Fruit fly (Drosophila melanogaster): ENCODE results near the gene Pep.

Gene Pep

dm6 chr3L:17625574-17626128, 19.2 kb downstream of the Pep start:
- no peak for TF ChIP-seq CG17801 (GFP tag; optimal IDR thresholded peaks at IDR 0.05; ENCODE audit: partially characterized antibody)

dm6 chr3L:17625014-17625413, 19.8 kb downstream of the Pep start:
- no peak for TF ChIP-seq CG17801 (GFP tag; optimal IDR thresholded peaks at IDR 0.05; ENCODE audit: partially characterized antibody)

dm6 chr3L:17624208-17624826, 20.5 kb downstream of the Pep start:
- no peak for TF ChIP-seq CG17801 (GFP tag; optimal IDR thresholded peaks at IDR 0.05; ENCODE audit: partially characterized antibody)

- no peak for TF ChIP-seq CG17801 (GFP tag; optimal IDR thresholded peaks at IDR 0.05; ENCODE audit: partially characterized antibody)
These were observed 21.9 kb downstream of the Pep start for dm6 chr3L:17622935-17623334.

dm6 chr3L:17622081-17622850, 22.6 kb downstream of the Pep start:
- TF ChIP-seq CG17801 (GFP tag; optimal IDR thresholded peaks at IDR 0.05; ENCODE audit: partially characterized antibody): no peak

dm6 chr3L:17621451-17621946, 23.3 kb downstream of the Pep start, which contains the start of the genes Vps60 and anchor:
Gene Vps60, minus strand, starts transcription at chr3L:17621625.
Gene anchor, plus strand, starts transcription at chr3L:17621824.
- peak; percentile 82 for TF ChIP-seq CG17801 (GFP tag; optimal IDR thresholded peaks at IDR 0.05; ENCODE audit: partially characterized antibody)

dm6 chr3L:17619209-17619705, 25.6 kb downstream of the Pep start, which contains the start of gene Eip74EF:
Gene Eip74EF, minus strand, starts transcription at chr3L:17619325.
- peak; percentile 76 for TF ChIP-seq CG17801 (GFP tag; optimal IDR thresholded peaks at IDR 0.05; ENCODE audit: partially characterized antibody)

dm6 chr3L:17616876-17617279, 28.0 kb downstream of the Pep start:
- no peak for TF ChIP-seq CG17801 (GFP tag; optimal IDR thresholded peaks at IDR 0.05; ENCODE audit: partially characterized antibody)

- TF ChIP-seq CG17801 (GFP tag; optimal IDR thresholded peaks at IDR 0.05; ENCODE audit: partially characterized antibody): no peak
These were observed 29.0 kb downstream of the Pep start for dm6 chr3L:17615838-17616237.

dm6 chr3L:17615286-17615685, 29.6 kb downstream of the Pep start:
- TF ChIP-seq CG17801 (GFP tag; optimal IDR thresholded peaks at IDR 0.05; ENCODE audit: partially characterized antibody): no peak

dm6 chr3L:17613972-17614384, 30.9 kb downstream of the Pep start:
- TF ChIP-seq CG17801 (GFP tag; optimal IDR thresholded peaks at IDR 0.05; ENCODE audit: partially characterized antibody): no peak

dm6 chr3L:17613292-17613734, 31.5 kb downstream of the Pep start:
- TF ChIP-seq CG17801 (GFP tag; optimal IDR thresholded peaks at IDR 0.05; ENCODE audit: partially characterized antibody): no peak

- peak; percentile 14 for TF ChIP-seq CG17801 (GFP tag; optimal IDR thresholded peaks at IDR 0.05; ENCODE audit: partially characterized antibody)
These were observed 32.9 kb downstream of the Pep start for dm6 chr3L:17611864-17612505.

dm6 chr3L:17610896-17611711, 33.7 kb downstream of the Pep start:
- TF ChIP-seq CG17801 (GFP tag; optimal IDR thresholded peaks at IDR 0.05; ENCODE audit: partially characterized antibody): peak; percentile 31

Measured in ovary, adult (tissue).